Worm (Caenorhabditis elegans): Measurements from ENCODE around the gene lgc-5.

DNA sequence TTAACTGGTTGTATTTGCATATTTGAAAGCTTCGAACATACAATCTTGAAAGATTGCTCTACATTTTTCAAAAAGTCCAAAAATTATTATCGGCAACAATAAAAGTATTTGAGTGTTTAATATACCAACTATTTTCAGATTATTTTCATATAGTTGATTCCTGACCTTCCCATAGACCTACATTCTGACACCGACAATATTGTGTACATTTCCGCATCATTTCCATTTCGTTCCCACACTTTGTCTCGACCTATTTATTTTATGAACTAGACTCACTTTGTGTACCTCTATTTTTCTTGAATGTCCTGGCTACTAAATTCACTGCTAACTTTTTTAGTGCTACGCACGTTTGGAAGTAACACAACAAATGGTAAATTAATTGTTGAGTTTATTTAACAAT, at the start of gene lgc-5:
- no peak for TF ChIP-seq dox-1 (GFP tag; IDR thresholded peaks at IDR 0.05)
- no peak for TF ChIP-seq ama-1 (optimal IDR thresholded peaks at IDR 0.05)
- no peak for TF ChIP-seq ama-1 (GFP tag; optimal IDR thresholded peaks at IDR 0.05)
- no peak for TF ChIP-seq F52B5.7 (tag; optimal IDR thresholded peaks at IDR 0.05)
- no peak for TF ChIP-seq egl-18 (GFP tag; IDR thresholded peaks at IDR 0.05)
- no peak for TF ChIP-seq unc-130 (GFP tag; optimal IDR thresholded peaks at IDR 0.05)
- no peak for TF ChIP-seq pha-4 (tag; optimal IDR thresholded peaks at IDR 0.05)
- TF ChIP-seq athp-1 (tag; optimal IDR thresholded peaks at IDR 0.05), result no peak
- no peak for TF ChIP-seq ets-4 (GFP tag; optimal IDR thresholded peaks at IDR 0.05)
- no peak for TF ChIP-seq ccch-3 (GFP tag; optimal IDR thresholded peaks at IDR 0.05)
- no peak for TF ChIP-seq bed-2 (GFP tag; IDR thresholded peaks at IDR 0.05)
- TF ChIP-seq Y53G8AR.9 (GFP tag; conservative IDR thresholded peaks at IDR 0.05), result no peak
